Worm (Caenorhabditis elegans) whole organism, L1 larva: ENCODE data around the gene Y57G11B.5.

Experiments
- C04F5.9 ChIP-seq: sonication (generic microtip); optimal IDR thresholded peaks from 2 replicates; lab custom pipeline; 2016; ENCODE audit warnings: missing genetic modification characterization, missing compliant biosample characterization
- F16B12.6 ChIP-seq: fragments of 150-350 bp; optimal IDR thresholded peaks from 2 replicates; lab custom pipeline; 2014; ENCODE audit warnings: missing biosample characterization, missing genetic modification characterization
- Y116A8C.19 ChIP-seq: sonication (generic microtip); optimal IDR thresholded peaks from 2 replicates; lab custom pipeline; 2016; ENCODE audit warnings: missing compliant biosample characterization, missing genetic modification characterization, borderline replicate concordance
- alr-1 ChIP-seq: fragments of 200-800 bp; sonication (Bioruptor generic); optimal IDR thresholded peaks from 2 replicates; lab custom pipeline; 2018; ENCODE audit warnings: borderline replicate concordance, mild to moderate bottlenecking, missing genetic modification characterization, missing compliant biosample characterization
- aly-2 ChIP-seq: fragments of 150-350 bp; optimal IDR thresholded peaks from 2 replicates; lab custom pipeline; 2014; ENCODE audit warnings: missing biosample characterization, missing genetic modification characterization
- ama-1 ChIP-seq: fragments of 150-350 bp; optimal IDR thresholded peaks from 2 replicates; lab custom pipeline; 2014
- blmp-1 ChIP-seq: fragments of 150-350 bp; optimal IDR thresholded peaks from 2 replicates; lab custom pipeline; 2014; ENCODE audit warnings: missing biosample characterization, missing genetic modification characterization
- ceh-63 ChIP-seq: fragments of 200-800 bp; sonication (Bioruptor generic); optimal IDR thresholded peaks from 2 replicates; lab custom pipeline; 2018; ENCODE audit warnings: mild to moderate bottlenecking, missing genetic modification characterization, missing compliant biosample characterization
- ceh-8 ChIP-seq: fragments of 200-800 bp; sonication (Bioruptor generic); optimal IDR thresholded peaks from 2 replicates; lab custom pipeline; 2018; ENCODE audit warnings: mild to moderate bottlenecking, missing genetic modification characterization, moderate library complexity, missing compliant biosample characterization
- ceh-90 ChIP-seq: sonication (generic microtip); optimal IDR thresholded peaks from 2 replicates; lab custom pipeline; 2016; ENCODE audit warnings: missing genetic modification characterization, missing compliant biosample characterization
- ces-1 ChIP-seq: fragments of 150-350 bp; optimal IDR thresholded peaks from 2 replicates; lab custom pipeline; 2014; ENCODE audit warnings: missing biosample characterization, missing genetic modification reagents, missing genetic modification characterization
- efl-1 ChIP-seq, 4 experiments: fragments of 150-350 bp; optimal IDR thresholded peaks in 3 of 4; peaks in 1 of 4; 1 replicate in 1 of 4; 2 replicates in 3 of 4; lab custom pipeline; 2014; ENCODE audit warnings: missing biosample characterization in 2 of 4, missing genetic modification characterization in 2 of 4, missing genetic modification reagents in 2 of 4
- efl-3 ChIP-seq: fragments of 200-800 bp; sonication (Bioruptor generic); optimal IDR thresholded peaks from 2 replicates; lab custom pipeline; 2018; ENCODE audit warnings: mild to moderate bottlenecking, missing genetic modification characterization, missing compliant biosample characterization
- egl-13 ChIP-seq: sonication (generic microtip); optimal IDR thresholded peaks from 2 replicates; lab custom pipeline; 2016; ENCODE audit warnings: missing genotype, missing genetic modification reagents, missing genetic modification characterization, missing compliant biosample characterization
- egl-27 ChIP-seq, 2 experiments: fragments of 150-350 bp in 1 of 2; sonication (generic microtip); optimal IDR thresholded peaks; 3 replicates each; lab custom pipeline; 2017 to 2018; ENCODE audit warnings: missing biosample characterization in 2 of 2, missing genetic modification characterization in 2 of 2, missing genetic modification reagents in 2 of 2
- elt-3 ChIP-seq, 6 experiments: fragments of 150-350 bp in 1 of 6; sonication (generic microtip); optimal IDR thresholded peaks; 2 replicates each; lab custom pipeline; 2017 to 2018; ENCODE audit warnings: missing biosample characterization in 6 of 6, missing genetic modification characterization in 6 of 6, inconsistent platforms in 1 of 6
- ets-5 ChIP-seq: fragments of 200-800 bp; sonication (Bioruptor generic); IDR thresholded peaks from 2 replicates; pipeline ENCODE4 v1.3.6; 2022; ENCODE audit warnings: missing genetic modification characterization, missing compliant biosample characterization
- fkh-4 ChIP-seq: sonication (generic microtip); optimal IDR thresholded peaks from 2 replicates; lab custom pipeline; 2016; ENCODE audit warnings: missing compliant biosample characterization, missing genetic modification characterization, borderline replicate concordance
- fkh-8 ChIP-seq: sonication (generic microtip); optimal IDR thresholded peaks from 2 replicates; lab custom pipeline; 2016; ENCODE audit warnings: mild to moderate bottlenecking, missing genetic modification characterization, missing compliant biosample characterization
- grh-1 ChIP-seq: fragments of 200-800 bp; sonication (Bioruptor generic); IDR thresholded peaks from 2 replicates; pipeline ENCODE4 v1.3.6; 2022; ENCODE audit warnings: missing genetic modification reagents, missing genetic modification characterization, missing compliant biosample characterization
- hlh-17 ChIP-seq: fragments of 200-800 bp; sonication (Bioruptor generic); optimal IDR thresholded peaks from 2 replicates; lab custom pipeline; 2018; ENCODE audit warnings: missing genetic modification characterization, mild to moderate bottlenecking, missing compliant biosample characterization, moderate library complexity, borderline replicate concordance
- irx-1 ChIP-seq: sonication (generic microtip); optimal IDR thresholded peaks from 2 replicates; lab custom pipeline; 2016; ENCODE audit warnings: missing genetic modification characterization, missing compliant biosample characterization
- lin-13 ChIP-seq: fragments of 150-350 bp; optimal IDR thresholded peaks from 2 replicates; lab custom pipeline; 2014; ENCODE audit warnings: missing biosample characterization, missing genetic modification reagents, missing genetic modification characterization
- lin-15B ChIP-seq: fragments of 150-350 bp; sonication (generic microtip); optimal IDR thresholded peaks from 3 replicates; lab custom pipeline; 2014; ENCODE audit warnings: missing biosample characterization, missing genetic modification characterization
- lin-35 ChIP-seq, 2 experiments: fragments of 150-350 bp; optimal IDR thresholded peaks; 2 replicates each; lab custom pipeline; 2014; ENCODE audit warnings: missing biosample characterization in 2 of 2, missing genetic modification characterization in 2 of 2, missing genetic modification reagents in 2 of 2
- lin-39 ChIP-seq: fragments of 150-350 bp; optimal IDR thresholded peaks from 2 replicates; lab custom pipeline; 2014; ENCODE audit warnings: missing biosample characterization, missing genetic modification reagents, missing genetic modification characterization
- lir-3 ChIP-seq: sonication (generic microtip); optimal IDR thresholded peaks from 2 replicates; lab custom pipeline; 2016; ENCODE audit warnings: mild to moderate bottlenecking, missing genetic modification characterization, moderate library complexity, missing compliant biosample characterization; ENCODE audit not compliant: poor library complexity
- lsy-2 ChIP-seq, 2 experiments: fragments of 150-350 bp; optimal IDR thresholded peaks; 2 replicates each; lab custom pipeline; 2014; ENCODE audit warnings: missing biosample characterization in 2 of 2, missing genetic modification characterization in 2 of 2
- mab-9 ChIP-seq: fragments of 200-800 bp; sonication (Bioruptor generic); IDR thresholded peaks from 2 replicates; pipeline ENCODE4 v1.3.6; 2022; ENCODE audit warnings: missing genetic modification reagents, missing genetic modification characterization, missing compliant biosample characterization
- mdl-1 ChIP-seq, 2 experiments: fragments of 150-350 bp; optimal IDR thresholded peaks; 2 replicates each; lab custom pipeline; 2014 to 2017; ENCODE audit warnings: missing biosample characterization in 2 of 2, missing genetic modification characterization in 2 of 2, inconsistent platforms in 1 of 2
- nhr-12 ChIP-seq: sonication (generic microtip); optimal IDR thresholded peaks from 2 replicates; lab custom pipeline; 2017; ENCODE audit warnings: missing biosample characterization, missing genetic modification characterization
- nhr-20 ChIP-seq: sonication (generic microtip); optimal IDR thresholded peaks from 2 replicates; lab custom pipeline; 2016; ENCODE audit warnings: mild to moderate bottlenecking, missing genetic modification characterization, missing compliant biosample characterization
- nhr-28 ChIP-seq: fragments of 150-350 bp; optimal IDR thresholded peaks from 2 replicates; lab custom pipeline; 2014; ENCODE audit warnings: missing biosample characterization, missing genetic modification characterization
- nhr-47 ChIP-seq: sonication (generic microtip); optimal IDR thresholded peaks from 2 replicates; lab custom pipeline; 2016; ENCODE audit warnings: mild to moderate bottlenecking, missing genetic modification characterization, moderate library complexity, missing compliant biosample characterization
- nhr-71 ChIP-seq: sonication (generic microtip); optimal IDR thresholded peaks from 2 replicates; lab custom pipeline; 2016; ENCODE audit warnings: mild to moderate bottlenecking, missing genetic modification characterization, moderate library complexity, missing compliant biosample characterization
- nhr-76 ChIP-seq: sonication (generic microtip); optimal IDR thresholded peaks from 2 replicates; lab custom pipeline; 2017; ENCODE audit warnings: missing biosample characterization, missing genetic modification characterization
- nhr-84 ChIP-seq: sonication (generic microtip); optimal IDR thresholded peaks from 2 replicates; lab custom pipeline; 2017; ENCODE audit warnings: missing biosample characterization, missing genetic modification characterization
- nhr-90 ChIP-seq: sonication (generic microtip); optimal IDR thresholded peaks from 2 replicates; lab custom pipeline; 2016; ENCODE audit warnings: mild to moderate bottlenecking, missing genetic modification characterization, missing compliant biosample characterization; ENCODE audit not compliant: poor library complexity
- pag-3 ChIP-seq: sonication (generic microtip); optimal IDR thresholded peaks from 2 replicates; lab custom pipeline; 2017; ENCODE audit warnings: missing genetic modification characterization, mild to moderate bottlenecking, missing compliant biosample characterization, antibody characterized with exemption, borderline replicate concordance; ENCODE audit not compliant: insufficient read depth
- pax-3 ChIP-seq: fragments of 200-800 bp; sonication (Bioruptor generic); optimal IDR thresholded peaks from 2 replicates; lab custom pipeline; 2018; ENCODE audit warnings: mild to moderate bottlenecking, missing genetic modification characterization, moderate library complexity, missing compliant biosample characterization
- sox-4 ChIP-seq: sonication (generic microtip); optimal IDR thresholded peaks from 2 replicates; lab custom pipeline; 2016; ENCODE audit warnings: missing genetic modification characterization, missing compliant biosample characterization
- sptf-1 ChIP-seq: fragments of 150-350 bp; optimal IDR thresholded peaks from 2 replicates; lab custom pipeline; 2014; ENCODE audit warnings: missing biosample characterization, missing genetic modification characterization
- swsn-7 ChIP-seq: sonication (generic microtip); optimal IDR thresholded peaks from 2 replicates; lab custom pipeline; 2016; ENCODE audit warnings: missing genetic modification characterization, missing compliant biosample characterization
- tlp-1 ChIP-seq: fragments of 150-350 bp; optimal IDR thresholded peaks from 2 replicates; lab custom pipeline; 2014; ENCODE audit warnings: missing biosample characterization, missing genetic modification characterization
- unc-130 ChIP-seq: fragments of 150-350 bp; optimal IDR thresholded peaks from 2 replicates; lab custom pipeline; 2017; ENCODE audit warnings: missing biosample characterization, missing genetic modification characterization, inconsistent platforms
- unc-30 ChIP-seq: sonication (generic microtip); optimal IDR thresholded peaks from 2 replicates; lab custom pipeline; 2017; ENCODE audit warnings: missing biosample characterization, missing genetic modification characterization
- unc-98 ChIP-seq: fragments of 200-800 bp; sonication (Bioruptor generic); IDR thresholded peaks from 2 replicates; pipeline ENCODE4 v1.3.6; 2022; ENCODE audit warnings: missing genetic modification characterization, missing compliant biosample characterization
- xbp-1 ChIP-seq: sonication (generic microtip); optimal IDR thresholded peaks from 2 replicates; lab custom pipeline; 2016; ENCODE audit warnings: missing genetic modification characterization, missing compliant biosample characterization
- zip-4 ChIP-seq: fragments of 200-800 bp; sonication (Bioruptor generic); optimal IDR thresholded peaks from 2 replicates; lab custom pipeline; 2018; ENCODE audit warnings: mild to moderate bottlenecking, missing genetic modification characterization, moderate library complexity, missing compliant biosample characterization
- ztf-4 ChIP-seq: fragments of 150-350 bp; optimal IDR thresholded peaks from 2 replicates; lab custom pipeline; 2014; ENCODE audit warnings: missing biosample characterization, missing genetic modification characterization

The Y57G11B.5 gene

ce11 chrIV:14610942-14611724 is 36.5 kb downstream of the Y57G11B.5 start:
- TF ChIP-seq efl-3 (GFP tag; lab: Kevin White, UChicago) (peak; percentile 14), C04F5.9 (tag; lab: Kevin White, UChicago) (no peak), ztf-4 (tag; lab: Kevin White, UChicago) (no peak), blmp-1 (peak; percentile 97), ceh-90 (tag; lab: Kevin White, UChicago) (no peak), ceh-8 (GFP tag; lab: Kevin White, UChicago) (no peak), mdl-1 (tag; optimal IDR thresholded peaks at IDR 0.05; lab: Kevin White, UChicago) (peak in 1 of 2 experiments; percentile 48), egl-13 (tag; lab: Kevin White, UChicago) (no peak), lir-3 (tag; lab: Kevin White, UChicago) (no peak), unc-130 (tag; lab: Kevin White, UChicago) (no peak), lin-39 (tag; lab: Kevin White, UChicago) (no peak), lsy-2 (tag; optimal IDR thresholded peaks at IDR 0.05; lab: Kevin White, UChicago) (peak; percentile 48 to 56), elt-3 (tag; optimal IDR thresholded peaks at IDR 0.05; lab: Kevin White, UChicago) (peak in 3 of 6 experiments; percentile 44 to 60 (median 56)), pag-3 (tag; lab: Kevin White, UChicago) (no peak), fkh-8 (tag; lab: Kevin White, UChicago) (no peak), Y116A8C.19 (tag; lab: Kevin White, UChicago) (no peak), lin-13 (GFP tag; lab: Kevin White, UChicago) (peak; percentile 21), unc-30 (no peak), nhr-12 (no peak), irx-1 (tag; lab: Kevin White, UChicago) (peak; percentile 7), nhr-84 (tag; lab: Kevin White, UChicago) (no peak), F16B12.6 (tag; lab: Kevin White, UChicago) (no peak), nhr-28 (no peak), unc-98 (GFP tag; lab: Robert Waterston, UW) (no peak), fkh-4 (tag; lab: Kevin White, UChicago) (no peak), pax-3 (tag; lab: Kevin White, UChicago) (no peak), alr-1 (tag; lab: Kevin White, UChicago) (no peak), ets-5 (no peak), grh-1 (peak; percentile 47; the same call in 1 of the 2 replicates), nhr-47 (tag; lab: Kevin White, UChicago) (peak; percentile 41), sox-4 (no peak), egl-27 (tag; optimal IDR thresholded peaks at IDR 0.05; lab: Kevin White, UChicago) (no peak), lin-35 (GFP tag; optimal IDR thresholded peaks at IDR 0.05; lab: Kevin White, UChicago) (peak; percentile 11 to 45), lin-15B (tag; lab: Kevin White, UChicago) (peak; percentile 55), ama-1 (lab: Kevin White, UChicago) (no peak), mab-9 (GFP tag; lab: Robert Waterston, UW) (0 out of 2 replicates have a peak, but pooled peaks have one; percentile 7), sptf-1 (tag; lab: Kevin White, UChicago) (no peak), efl-1 (optimal IDR thresholded peaks at IDR 0.05; lab: Kevin White, UChicago) (peak; percentile 25 to 53), efl-1 (GFP tag; optimal IDR thresholded peaks at IDR 0.05 in 1 of 2; lab: Kevin White, UChicago) (peak in 1 of 2 experiments; percentile 90), ceh-63 (GFP tag; lab: Kevin White, UChicago) (no peak), nhr-20 (tag; lab: Kevin White, UChicago) (peak; percentile 94), nhr-71 (tag; lab: Kevin White, UChicago) (peak; percentile 89), swsn-7 (peak; percentile 35), nhr-90 (tag; lab: Kevin White, UChicago) (peak; percentile 51), xbp-1 (tag; lab: Kevin White, UChicago) (no peak), tlp-1 (tag; lab: Kevin White, UChicago) (no peak), nhr-76 (no peak), ces-1 (no peak), aly-2 (tag; lab: Kevin White, UChicago) (no peak), zip-4 (GFP tag; lab: Kevin White, UChicago) (no peak), hlh-17 (GFP tag; lab: Kevin White, UChicago) (no peak)
